Worm (Caenorhabditis elegans): ENCODE measurements around the gene rle-1.

Gene rle-1

ce11 chrIII:10906325-10906724, 29.7 kb upstream of the rle-1 start:
- TF ChIP-seq tbx-11 (GFP tag; IDR thresholded peaks at IDR 0.05) = no peak
- TF ChIP-seq flt-1 (GFP tag; IDR thresholded peaks at IDR 0.05) = no peak
- TF ChIP-seq ceh-36 (tag; optimal IDR thresholded peaks at IDR 0.05) = peak; percentile 30
- no peak for TF ChIP-seq tra-4 (tag; optimal IDR thresholded peaks at IDR 0.05)
- TF ChIP-seq B0310.2 (tag; optimal IDR thresholded peaks at IDR 0.05) = no peak

ce11 chrIII:10907678-10908217, 28.3 kb upstream of the rle-1 start:
- TF ChIP-seq scrt-1 (GFP tag; IDR thresholded peaks at IDR 0.05) = peak; percentile 74
- no peak for TF ChIP-seq hmg-4 (GFP tag; optimal IDR thresholded peaks at IDR 0.05)

- TF ChIP-seq hnd-1 (tag; optimal IDR thresholded peaks at IDR 0.05) = no peak
- peak; percentile 71; the same call in 1 of the 2 replicates for TF ChIP-seq scrt-1 (GFP tag; IDR thresholded peaks at IDR 0.05)
Measured at ce11 chrIII:10908543-10908942, 27.5 kb upstream of the rle-1 start.

- TF ChIP-seq tbx-37 (GFP tag; conservative IDR thresholded peaks at IDR 0.05) (no peak), ceh-13 (GFP tag; optimal IDR thresholded peaks at IDR 0.05) (no peak), pes-1 (GFP tag; IDR thresholded peaks at IDR 0.05) (no peak), B0310.2 (tag; optimal IDR thresholded peaks at IDR 0.05) (no peak), flt-1 (GFP tag; IDR thresholded peaks at IDR 0.05) (no peak), ets-7 (tag; optimal IDR thresholded peaks at IDR 0.05) (no peak), F13C5.2 (tag; optimal IDR thresholded peaks at IDR 0.05) (no peak), hmg-4 (GFP tag; optimal IDR thresholded peaks at IDR 0.05) (no peak), scrt-1 (GFP tag; IDR thresholded peaks at IDR 0.05) (no peak), hmbx-1 (tag; optimal IDR thresholded peaks at IDR 0.05) (no peak), tbx-11 (GFP tag; IDR thresholded peaks at IDR 0.05) (no peak), ceh-36 (tag; optimal IDR thresholded peaks at IDR 0.05) (no peak)
Measured at ce11 chrIII:10909166-10909565, 26.9 kb upstream of the rle-1 start.

- TF ChIP-seq aly-1 (tag; optimal IDR thresholded peaks at IDR 0.05) (no peak), B0310.2 (tag; optimal IDR thresholded peaks at IDR 0.05) (no peak), ets-7 (tag; optimal IDR thresholded peaks at IDR 0.05) (no peak), pes-1 (GFP tag; IDR thresholded peaks at IDR 0.05) (no peak), ama-1 (optimal IDR thresholded peaks at IDR 0.05) (no peak), hmg-4 (GFP tag; optimal IDR thresholded peaks at IDR 0.05) (no peak), F13C5.2 (tag; optimal IDR thresholded peaks at IDR 0.05) (no peak), ceh-36 (tag; optimal IDR thresholded peaks at IDR 0.05) (no peak), scrt-1 (GFP tag; IDR thresholded peaks at IDR 0.05) (no peak), tra-4 (tag; optimal IDR thresholded peaks at IDR 0.05) (no peak), ceh-13 (GFP tag; optimal IDR thresholded peaks at IDR 0.05) (no peak), tbx-11 (GFP tag; IDR thresholded peaks at IDR 0.05) (no peak), flt-1 (GFP tag; IDR thresholded peaks at IDR 0.05) (no peak), tbx-37 (GFP tag; conservative IDR thresholded peaks at IDR 0.05) (no peak), hnd-1 (tag; optimal IDR thresholded peaks at IDR 0.05) (no peak), hmbx-1 (tag; optimal IDR thresholded peaks at IDR 0.05) (no peak)
Measured at ce11 chrIII:10911160-10911559, 24.9 kb upstream of the rle-1 start, which contains the start of gene cut-6. cut-6 (plus strand) TSS chrIII:10911460.

- TF ChIP-seq ama-1 (optimal IDR thresholded peaks at IDR 0.05) (no peak), tbx-11 (GFP tag; IDR thresholded peaks at IDR 0.05) (no peak), sea-1 (GFP tag; conservative IDR thresholded peaks at IDR 0.05) (no peak)
Measured at ce11 chrIII:10914971-10915370, 21.1 kb upstream of the rle-1 start.

ce11 chrIII:10920044-10920443, 16.0 kb upstream of the rle-1 start, which contains the start of gene vab-7:
vab-7 (plus strand) TSS chrIII:10920344.
- TF ChIP-seq ama-1 (optimal IDR thresholded peaks at IDR 0.05) = no peak
- no peak for TF ChIP-seq F13C5.2 (tag; optimal IDR thresholded peaks at IDR 0.05)
- TF ChIP-seq ets-7 (tag; optimal IDR thresholded peaks at IDR 0.05) = no peak
- TF ChIP-seq pes-1 (GFP tag; IDR thresholded peaks at IDR 0.05) = no peak
- no peak for TF ChIP-seq hmg-4 (GFP tag; optimal IDR thresholded peaks at IDR 0.05)
- TF ChIP-seq sea-1 (GFP tag; conservative IDR thresholded peaks at IDR 0.05) = no peak
- TF ChIP-seq ceh-36 (tag; optimal IDR thresholded peaks at IDR 0.05) = no peak
- TF ChIP-seq B0310.2 (tag; optimal IDR thresholded peaks at IDR 0.05) = no peak
- TF ChIP-seq ceh-13 (GFP tag; optimal IDR thresholded peaks at IDR 0.05) = no peak
- TF ChIP-seq flt-1 (GFP tag; IDR thresholded peaks at IDR 0.05) = no peak
- TF ChIP-seq hmbx-1 (tag; optimal IDR thresholded peaks at IDR 0.05) = no peak
- TF ChIP-seq tra-4 (tag; optimal IDR thresholded peaks at IDR 0.05) = no peak
- TF ChIP-seq tbx-11 (GFP tag; IDR thresholded peaks at IDR 0.05) = no peak
- no peak for TF ChIP-seq aly-1 (tag; optimal IDR thresholded peaks at IDR 0.05)

- TF ChIP-seq flt-1 (GFP tag; IDR thresholded peaks at IDR 0.05) = no peak
- TF ChIP-seq ceh-13 (GFP tag; optimal IDR thresholded peaks at IDR 0.05) = no peak
- no peak for TF ChIP-seq ceh-36 (tag; optimal IDR thresholded peaks at IDR 0.05)
- TF ChIP-seq F13C5.2 (tag; optimal IDR thresholded peaks at IDR 0.05) = no peak
- TF ChIP-seq sea-1 (GFP tag; conservative IDR thresholded peaks at IDR 0.05) = no peak
- no peak for TF ChIP-seq pes-1 (GFP tag; IDR thresholded peaks at IDR 0.05)
- no peak for TF ChIP-seq aly-1 (tag; optimal IDR thresholded peaks at IDR 0.05)
- TF ChIP-seq scrt-1 (GFP tag; IDR thresholded peaks at IDR 0.05) = no peak
- no peak for TF ChIP-seq tbx-11 (GFP tag; IDR thresholded peaks at IDR 0.05)
- TF ChIP-seq tbx-37 (GFP tag; conservative IDR thresholded peaks at IDR 0.05) = no peak
- TF ChIP-seq tra-4 (tag; optimal IDR thresholded peaks at IDR 0.05) = no peak
- TF ChIP-seq ets-7 (tag; optimal IDR thresholded peaks at IDR 0.05) = no peak
- no peak for TF ChIP-seq ama-1 (optimal IDR thresholded peaks at IDR 0.05)
Measured at ce11 chrIII:10921474-10921873, 14.6 kb upstream of the rle-1 start.

ce11 chrIII:10923539-10923938, 12.5 kb upstream of the rle-1 start:
- TF ChIP-seq scrt-1 (GFP tag; IDR thresholded peaks at IDR 0.05) (no peak), F13C5.2 (tag; optimal IDR thresholded peaks at IDR 0.05) (no peak), tbx-11 (GFP tag; IDR thresholded peaks at IDR 0.05) (no peak), ceh-36 (tag; optimal IDR thresholded peaks at IDR 0.05) (no peak)

Measured in whole organism, early embryonic.